Worm (Caenorhabditis elegans): ENCODE measurements around the gene coq-3.
"Not testable (repeated sequence)": the region's sequence is repeated elsewhere in the genome, so short reads cannot be mapped to it uniquely, and the experiment has no call there.

coq-3 gene

ce11 chrIV:14781537-14781936 is 14.6 kb downstream of the coq-3 start, which contains the start of gene Y57G11C.8:
TSS of gene Y57G11C.8 (plus strand) at chrIV:14781837.
- TF ChIP-seq snpc-4 (GFP tag; optimal IDR thresholded peaks at IDR 0.05) = peak; percentile 43
- TF ChIP-seq snpc-4 (tag; optimal IDR thresholded peaks at IDR 0.05) = peak in 2 of 4 experiments; percentile 19 to 65
- no peak for TF ChIP-seq lsy-27 (tag; optimal IDR thresholded peaks at IDR 0.05; ENCODE audit: borderline replicate concordance, insufficient read depth)
- no peak for TF ChIP-seq egrh-3 (GFP tag; IDR thresholded peaks at IDR 0.05)
- TF ChIP-seq efl-1 (GFP tag; optimal IDR thresholded peaks at IDR 0.05) = peak; percentile 67

ce11 chrIV:14780566-14780965 is 15.6 kb downstream of the coq-3 start:
- TF ChIP-seq snpc-4 (GFP tag; optimal IDR thresholded peaks at IDR 0.05) = peak; percentile 93
- TF ChIP-seq snpc-4 (tag; optimal IDR thresholded peaks at IDR 0.05) = peak; percentile 84 to 97 (median 93)
- TF ChIP-seq tbp1 (GFP tag; optimal IDR thresholded peaks at IDR 0.05) = peak; percentile 70
- TF ChIP-seq snpc-1.3 (tag; optimal IDR thresholded peaks at IDR 0.05; ENCODE audit: insufficient read depth) = peak; percentile 57
- peak; percentile 80 for TF ChIP-seq snpc-3.4 (tag; optimal IDR thresholded peaks at IDR 0.05)
- peak; percentile 51 for TF ChIP-seq lsl-1 (GFP tag; optimal IDR thresholded peaks at IDR 0.05)
- TF ChIP-seq snpc-1.1 (tag; optimal IDR thresholded peaks at IDR 0.05; ENCODE audit: insufficient read depth) = peak; percentile 90
- peak; percentile 76 for TF ChIP-seq lin-54 (GFP tag; optimal IDR thresholded peaks at IDR 0.05)
- peak; percentile 55 for TF ChIP-seq F49E8.2 (tag; optimal IDR thresholded peaks at IDR 0.05; ENCODE audit: insufficient read depth)
- peak; percentile 17 for TF ChIP-seq efl-1 (GFP tag; optimal IDR thresholded peaks at IDR 0.05)

ce11 chrIV:14774454-14774853 is 21.7 kb downstream of the coq-3 start, which contains the start of gene Y57G11C.51:
TSS of gene Y57G11C.51 (minus strand) at chrIV:14774554.
- TF ChIP-seq snpc-4 (GFP tag; optimal IDR thresholded peaks at IDR 0.05) = not testable (repeated sequence)
- TF ChIP-seq snpc-4 (tag; optimal IDR thresholded peaks at IDR 0.05) = peak in 1 of 4 experiments; percentile 40

ce11 chrIV:14773280-14774071 is 22.6 kb downstream of the coq-3 start, which contains the start of gene Y57G11C.36:
TSS of gene Y57G11C.36 (minus strand) at chrIV:14773781.
- TF ChIP-seq snpc-1.1 (tag; optimal IDR thresholded peaks at IDR 0.05; ENCODE audit: insufficient read depth) (peak; percentile 19), snpc-3.4 (tag; optimal IDR thresholded peaks at IDR 0.05) (peak; percentile 17), repo-1 (tag; optimal IDR thresholded peaks at IDR 0.05) (no peak), zfh-2 (GFP tag; conservative IDR thresholded peaks at IDR 0.05) (peak; percentile 67), C06A6.2 (GFP tag; conservative IDR thresholded peaks at IDR 0.05) (no peak), snpc-4 (GFP tag; optimal IDR thresholded peaks at IDR 0.05) (no peak), snpc-4 (tag; optimal IDR thresholded peaks at IDR 0.05) (peak in 1 of 4 experiments; percentile 83), cebp-1 (GFP tag; IDR thresholded peaks at IDR 0.05) (no peak), cebp-1 (tag; optimal IDR thresholded peaks at IDR 0.05) (peak; percentile 50), attf-6 (GFP tag; IDR thresholded peaks at IDR 0.05) (peak; percentile 72), madf-3 (GFP tag; IDR thresholded peaks at IDR 0.05) (no peak), tlf-1 (GFP tag; optimal IDR thresholded peaks at IDR 0.05) (no peak), egrh-3 (GFP tag; IDR thresholded peaks at IDR 0.05) (peak; percentile 45; the same call in 1 of the 2 replicates)

ce11 chrIV:14771325-14771724 is 24.8 kb downstream of the coq-3 start, which contains the start of gene degl-1:
TSS of gene degl-1 (minus strand) at chrIV:14771425.
- TF ChIP-seq ceh-27 (GFP tag; optimal IDR thresholded peaks at IDR 0.05) (no peak), ets-4 (GFP tag; optimal IDR thresholded peaks at IDR 0.05) (no peak), hsf-1 (GFP tag; IDR thresholded peaks at IDR 0.05) (no peak), athp-1 (tag; optimal IDR thresholded peaks at IDR 0.05) (no peak), tbx-9 (tag; optimal IDR thresholded peaks at IDR 0.05; ENCODE audit: borderline replicate concordance) (no peak)

- peak; percentile 77 for TF ChIP-seq attf-6 (GFP tag; IDR thresholded peaks at IDR 0.05)
- 0 out of 2 replicates have a peak, but pooled peaks have one; percentile 34 for TF ChIP-seq Y53G8AR.9 (GFP tag; conservative IDR thresholded peaks at IDR 0.05)
- peak; percentile 41 for TF ChIP-seq him-1 (tag; optimal IDR thresholded peaks at IDR 0.05)
- no peak for TF ChIP-seq dpl-1 (GFP tag; optimal IDR thresholded peaks at IDR 0.05)
- TF ChIP-seq snpc-4 (GFP tag; optimal IDR thresholded peaks at IDR 0.05) = no peak
- TF ChIP-seq snpc-4 (tag; optimal IDR thresholded peaks at IDR 0.05) = peak in 1 of 4 experiments; percentile 73
Observed at ce11 chrIV:14770663-14771062, 25.5 kb downstream of the coq-3 start.
